Worm (Caenorhabditis elegans) whole organism, L4 larva: Measurements from ENCODE around the gene C26B2.7.

Source experiments
- D1046.2 ChIP-seq: fragments of 200-800 bp; sonication (Bioruptor generic); IDR thresholded peaks from 2 replicates; pipeline ENCODE4 v1.3.6; 2022; ENCODE audit warnings: missing genetic modification characterization, missing compliant biosample characterization
- F10B5.3 ChIP-seq: sonication (generic microtip); optimal IDR thresholded peaks from 2 replicates; lab custom pipeline; 2016; ENCODE audit warnings: mild to moderate bottlenecking, missing genetic modification characterization, missing compliant biosample characterization
- F37D6.2 ChIP-seq: sonication (generic microtip); optimal IDR thresholded peaks from 2 replicates; lab custom pipeline; 2016; ENCODE audit warnings: mild to moderate bottlenecking, missing genetic modification characterization, missing compliant biosample characterization
- R02D3.7 ChIP-seq: fragments of 150-350 bp; sonication (generic microtip); optimal IDR thresholded peaks from 3 replicates; lab custom pipeline; 2014; ENCODE audit warnings: missing biosample characterization, missing genetic modification characterization
- T20F7.1 ChIP-seq: fragments of 200-800 bp; sonication (Bioruptor generic); optimal IDR thresholded peaks from 2 replicates; lab custom pipeline; 2018; ENCODE audit warnings: mild to moderate bottlenecking, missing genetic modification characterization, missing compliant biosample characterization
- T26A8.4 ChIP-seq: fragments of 200-800 bp; sonication (Bioruptor generic); IDR thresholded peaks from 2 replicates; pipeline ENCODE4 v1.3.6; 2022; ENCODE audit warnings: missing genetic modification characterization, missing compliant biosample characterization
- Y5F2A.4 ChIP-seq: fragments of 200-800 bp; sonication (Bioruptor generic); optimal IDR thresholded peaks from 2 replicates; lab custom pipeline; 2018; ENCODE audit warnings: mild to moderate bottlenecking, missing genetic modification characterization, missing compliant biosample characterization
- Y75B8A.6 ChIP-seq: fragments of 200-800 bp; sonication (Bioruptor generic); IDR thresholded peaks from 2 replicates; pipeline ENCODE4 v1.3.6; 2022; ENCODE audit warnings: missing genetic modification reagents, missing genetic modification characterization, missing compliant biosample characterization
- aly-2 ChIP-seq: sonication (generic microtip); optimal IDR thresholded peaks from 2 replicates; lab custom pipeline; 2018; ENCODE audit warnings: missing biosample characterization, missing genetic modification characterization
- attf-4 ChIP-seq: sonication (generic microtip); optimal IDR thresholded peaks from 3 replicates; lab custom pipeline; 2017; ENCODE audit warnings: missing biosample characterization, missing genetic modification characterization
- ceh-44 ChIP-seq: fragments of 200-800 bp; sonication (Bioruptor generic); IDR thresholded peaks from 2 replicates; pipeline ENCODE4 v1.3.6; 2022; ENCODE audit warnings: missing genetic modification reagents, missing genetic modification characterization, missing compliant biosample characterization
- cey-2 ChIP-seq: sonication (generic microtip); optimal IDR thresholded peaks from 3 replicates; lab custom pipeline; 2017; ENCODE audit warnings: missing genetic modification characterization, mild to moderate bottlenecking, missing compliant biosample characterization, antibody characterized with exemption, borderline replicate concordance; ENCODE audit not compliant: insufficient read depth
- daf-12 ChIP-seq: fragments of 150-350 bp; optimal IDR thresholded peaks from 2 replicates; lab custom pipeline; 2014; ENCODE audit warnings: missing biosample characterization, missing genetic modification reagents, missing genetic modification characterization
- daf-16 ChIP-seq, 3 experiments: sonication (generic microtip); optimal IDR thresholded peaks; 2 replicates each; lab custom pipeline; 2016 to 2017; ENCODE audit warnings: missing genetic modification characterization in 3 of 3, missing genetic modification reagents in 3 of 3, mild to moderate bottlenecking in 2 of 3, missing compliant biosample characterization in 2 of 3, missing biosample characterization in 1 of 3, moderate library complexity in 1 of 3
- daf-8 ChIP-seq: fragments of 200-800 bp; sonication (Bioruptor generic); IDR thresholded peaks from 2 replicates; pipeline ENCODE4 v1.3.6; 2022; ENCODE audit warnings: missing genetic modification characterization, missing compliant biosample characterization
- dpl-1 ChIP-seq: fragments of 150-350 bp; optimal IDR thresholded peaks from 2 replicates; lab custom pipeline; 2014; ENCODE audit warnings: missing biosample characterization, missing genetic modification reagents, missing genetic modification characterization
- duxl-1 ChIP-seq: sonication (generic microtip); optimal IDR thresholded peaks from 2 replicates; lab custom pipeline; 2016; ENCODE audit warnings: mild to moderate bottlenecking, missing genetic modification characterization, moderate library complexity, missing compliant biosample characterization; ENCODE audit not compliant: poor library complexity
- dve-1 ChIP-seq: sonication (generic microtip); optimal IDR thresholded peaks from 2 replicates; lab custom pipeline; 2017; ENCODE audit warnings: antibody characterized with exemption, mild to moderate bottlenecking, missing genetic modification characterization, missing compliant biosample characterization; ENCODE audit not compliant: insufficient read depth
- egl-27 ChIP-seq: sonication (generic microtip); optimal IDR thresholded peaks from 3 replicates; lab custom pipeline; 2017; ENCODE audit warnings: missing biosample characterization, missing genetic modification reagents, missing genetic modification characterization
- fkh-10 ChIP-seq: fragments of 150-350 bp; optimal IDR thresholded peaks from 2 replicates; lab custom pipeline; 2014; ENCODE audit warnings: missing biosample characterization, missing genetic modification reagents, missing genetic modification characterization
- hlh-11 ChIP-seq: fragments of 200-800 bp; sonication (Bioruptor generic); optimal IDR thresholded peaks from 2 replicates; lab custom pipeline; 2018; ENCODE audit warnings: mild to moderate bottlenecking, missing genetic modification characterization, missing compliant biosample characterization
- hlh-30 ChIP-seq: sonication (generic microtip); optimal IDR thresholded peaks from 2 replicates; lab custom pipeline; 2017; ENCODE audit warnings: antibody characterized with exemption, mild to moderate bottlenecking, missing genetic modification characterization, missing compliant biosample characterization; ENCODE audit not compliant: insufficient read depth
- hmg-1.1 ChIP-seq: fragments of 200-800 bp; sonication (Bioruptor generic); IDR thresholded peaks from 2 replicates; pipeline ENCODE4 v1.3.6; 2022; ENCODE audit warnings: missing genetic modification reagents, missing genetic modification characterization, missing compliant biosample characterization
- lin-13 ChIP-seq: fragments of 150-350 bp; optimal IDR thresholded peaks from 2 replicates; lab custom pipeline; 2014; ENCODE audit warnings: missing biosample characterization, missing genetic modification reagents, missing genetic modification characterization
- lin-38 ChIP-seq: fragments of 200-800 bp; sonication (Bioruptor generic); IDR thresholded peaks from 2 replicates; pipeline ENCODE4 v1.3.6; 2022; ENCODE audit warnings: missing genetic modification reagents, missing genetic modification characterization, missing compliant biosample characterization
- lin-39 ChIP-seq: fragments of 150-350 bp; optimal IDR thresholded peaks from 2 replicates; lab custom pipeline; 2014; ENCODE audit warnings: missing biosample characterization, missing genetic modification reagents, missing genetic modification characterization
- lir-3 ChIP-seq: sonication (generic microtip); optimal IDR thresholded peaks from 2 replicates; lab custom pipeline; 2016; ENCODE audit warnings: mild to moderate bottlenecking, missing genetic modification characterization, missing compliant biosample characterization
- lsy-2 ChIP-seq, 2 experiments: fragments of 150-350 bp in 1 of 2; sonication (generic microtip) in 1 of 2; optimal IDR thresholded peaks; 2 replicates each; lab custom pipeline; 2014 to 2017; ENCODE audit warnings: missing biosample characterization in 2 of 2, missing genetic modification characterization in 2 of 2
- mdl-1 ChIP-seq, 2 experiments: fragments of 150-350 bp in 1 of 2; sonication (generic microtip) in 1 of 2; optimal IDR thresholded peaks; 2 replicates each; lab custom pipeline; 2014 to 2017; ENCODE audit warnings: missing biosample characterization in 2 of 2, missing genetic modification characterization in 2 of 2
- mep-1 ChIP-seq: fragments of 150-350 bp; sonication (generic microtip); optimal IDR thresholded peaks from 3 replicates; lab custom pipeline; 2014; ENCODE audit warnings: missing biosample characterization, missing genetic modification characterization
- mxl-3 ChIP-seq: fragments of 200-800 bp; sonication (Bioruptor generic); optimal IDR thresholded peaks from 2 replicates; lab custom pipeline; 2018; ENCODE audit warnings: mild to moderate bottlenecking, missing genetic modification characterization, missing compliant biosample characterization
- nhr-237 ChIP-seq: sonication (generic microtip); optimal IDR thresholded peaks from 2 replicates; lab custom pipeline; 2017; ENCODE audit warnings: missing biosample characterization, missing genetic modification characterization
- nhr-25 ChIP-seq: sonication (generic microtip); optimal IDR thresholded peaks from 2 replicates; lab custom pipeline; 2017; ENCODE audit warnings: missing genetic modification characterization, mild to moderate bottlenecking, missing compliant biosample characterization, antibody characterized with exemption, moderate library complexity, borderline replicate concordance; ENCODE audit not compliant: insufficient read depth
- nhr-28 ChIP-seq: fragments of 150-350 bp; optimal IDR thresholded peaks from 2 replicates; lab custom pipeline; 2014; ENCODE audit warnings: missing biosample characterization, missing genetic modification characterization
- nhr-6 ChIP-seq: fragments of 150-350 bp; optimal IDR thresholded peaks from 2 replicates; lab custom pipeline; 2014; ENCODE audit warnings: missing biosample characterization, missing genetic modification characterization
- nhr-76 ChIP-seq: fragments of 150-350 bp; optimal IDR thresholded peaks from 2 replicates; lab custom pipeline; 2014; ENCODE audit warnings: missing biosample characterization, missing genetic modification characterization
- nhr-77 ChIP-seq: fragments of 150-350 bp; optimal IDR thresholded peaks from 2 replicates; lab custom pipeline; 2014; ENCODE audit warnings: missing biosample characterization, missing genetic modification characterization
- php-3 ChIP-seq: fragments of 200-800 bp; sonication (Bioruptor generic); IDR thresholded peaks from 2 replicates; pipeline ENCODE4 v1.3.6; 2022; ENCODE audit warnings: missing genetic modification reagents, missing genetic modification characterization, missing compliant biosample characterization
- rbr-2 ChIP-seq: sonication (generic microtip); optimal IDR thresholded peaks from 2 replicates; lab custom pipeline; 2016; ENCODE audit warnings: missing genotype, missing genetic modification characterization, missing compliant biosample characterization
- skn-1 ChIP-seq: fragments of 150-350 bp; optimal IDR thresholded peaks from 2 replicates; lab custom pipeline; 2014; ENCODE audit warnings: missing biosample characterization, missing genetic modification characterization
- snpc-4 ChIP-seq: fragments of 150-350 bp; optimal IDR thresholded peaks from 2 replicates; lab custom pipeline; 2014; ENCODE audit warnings: missing biosample characterization, missing genetic modification characterization
- tag-97 ChIP-seq: fragments of 200-800 bp; sonication (Bioruptor generic); IDR thresholded peaks from 2 replicates; pipeline ENCODE4 v1.3.6; 2022; ENCODE audit warnings: missing genetic modification characterization, missing compliant biosample characterization
- tra-1 ChIP-seq: fragments of 200-800 bp; sonication (Bioruptor generic); IDR thresholded peaks from 2 replicates; pipeline ENCODE4 v1.3.6; 2022; ENCODE audit warnings: missing genetic modification reagents, missing genetic modification characterization, missing compliant biosample characterization
- unc-62 ChIP-seq, 3 experiments: fragments of 150-350 bp in 1 of 3; sonication (generic microtip); optimal IDR thresholded peaks in 2 of 3; peaks in 1 of 3; 1 replicate in 1 of 3; 2 replicates in 2 of 3; lab custom pipeline; 2014 to 2017; ENCODE audit warnings: missing biosample characterization in 3 of 3, missing genetic modification characterization in 3 of 3, missing genetic modification reagents in 3 of 3, missing genotype in 1 of 3
- vab-7 ChIP-seq: fragments of 200-800 bp; sonication (Bioruptor generic); IDR thresholded peaks from 2 replicates; pipeline ENCODE4 v1.3.6; 2022; ENCODE audit warnings: missing genetic modification reagents, missing genetic modification characterization, missing compliant biosample characterization
- zfp-2 ChIP-seq: sonication (generic microtip); optimal IDR thresholded peaks from 2 replicates; lab custom pipeline; 2016; ENCODE audit warnings: mild to moderate bottlenecking, missing genetic modification characterization, missing compliant biosample characterization
- zfp-3 ChIP-seq: fragments of 200-800 bp; sonication (Bioruptor generic); conservative IDR thresholded peaks from 2 replicates; pipeline ENCODE4 v1.3.6; 2022; ENCODE audit warnings: missing genetic modification reagents, missing genetic modification characterization, missing compliant biosample characterization
- ztf-11 ChIP-seq: fragments of 150-350 bp; optimal IDR thresholded peaks from 2 replicates; lab custom pipeline; 2014; ENCODE audit warnings: missing biosample characterization, missing genetic modification characterization
- ztf-7 ChIP-seq: fragments of 150-350 bp; optimal IDR thresholded peaks from 2 replicates; lab custom pipeline; 2014; ENCODE audit warnings: missing biosample characterization, missing genetic modification characterization

Gene C26B2.7

DNA sequence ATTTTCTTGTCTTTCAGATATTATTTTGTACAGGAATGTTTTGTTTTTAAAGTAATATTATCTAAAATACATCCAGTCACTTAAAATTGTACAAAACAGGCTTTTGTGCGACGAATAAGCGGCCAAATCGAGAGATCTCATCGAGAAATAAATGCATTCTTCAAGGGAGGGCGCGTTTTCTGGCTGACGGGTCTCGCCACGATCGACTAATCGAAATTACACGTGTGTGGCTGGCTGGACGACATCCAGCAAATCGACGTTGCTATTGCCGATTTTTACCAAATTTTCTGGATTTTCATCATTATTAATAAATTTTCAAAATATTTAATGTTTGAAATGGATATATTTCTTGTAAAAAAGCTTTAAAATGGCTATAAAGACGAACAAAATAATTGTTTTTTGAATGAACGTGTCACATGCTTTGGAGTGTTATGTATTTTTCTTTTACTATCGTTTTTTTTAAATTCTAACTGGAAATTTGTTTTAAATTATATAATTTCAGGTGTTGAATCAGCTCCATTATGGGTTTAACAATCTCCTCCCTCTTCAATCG is 34.0 kb upstream of the C26B2.7 start, which contains the start of gene arf-5:
Gene arf-5 (plus strand): TSS at position 503 of the 553 bp plus-strand sequence.
- TF ChIP-seq snpc-4 (tag; lab: Kevin White, UChicago) = no peak
- TF ChIP-seq nhr-6 (tag; lab: Kevin White, UChicago) = peak; percentile 2
- TF ChIP-seq ceh-44 (GFP tag; lab: Robert Waterston, UW) = no peak
- peak; percentile 85 for TF ChIP-seq mxl-3 (GFP tag; lab: Kevin White, UChicago)
- no peak for TF ChIP-seq tra-1
- no peak for TF ChIP-seq F37D6.2 (tag; lab: Kevin White, UChicago)
- peak; percentile 53 for TF ChIP-seq mep-1 (tag; lab: Kevin White, UChicago)
- TF ChIP-seq dpl-1 (GFP tag; lab: Kevin White, UChicago) = peak; percentile 42
- TF ChIP-seq zfp-3 (GFP tag; lab: Robert Waterston, UW) = no peak
- TF ChIP-seq R02D3.7 (tag; lab: Kevin White, UChicago) = no peak
- no peak for TF ChIP-seq vab-7 (GFP tag; lab: Robert Waterston, UW)
- TF ChIP-seq zfp-2 (tag; lab: Kevin White, UChicago) = no peak
- TF ChIP-seq F10B5.3 (tag; lab: Kevin White, UChicago) = no peak
- no peak for TF ChIP-seq php-3 (GFP tag; lab: Robert Waterston, UW)
- TF ChIP-seq daf-8 = no peak
- TF ChIP-seq nhr-25 = no peak
- TF ChIP-seq attf-4 = no peak
- no peak for TF ChIP-seq lin-39
- TF ChIP-seq daf-16 (GFP tag; optimal IDR thresholded peaks at IDR 0.05; lab: Kevin White, UChicago) = no peak
- TF ChIP-seq daf-16 (tag; optimal IDR thresholded peaks at IDR 0.05; lab: Kevin White, UChicago) = peak; percentile 17
- TF ChIP-seq hlh-11 (tag; lab: Kevin White, UChicago) = peak; percentile 31
- no peak for TF ChIP-seq duxl-1
- TF ChIP-seq unc-62 (GFP tag; optimal IDR thresholded peaks at IDR 0.05 in 1 of 2; lab: Kevin White, UChicago) = no peak
- no peak for TF ChIP-seq unc-62 (tag; optimal IDR thresholded peaks at IDR 0.05; lab: Kevin White, UChicago)
- TF ChIP-seq egl-27 (tag; lab: Kevin White, UChicago) = no peak
- peak; percentile 64 for TF ChIP-seq hlh-30 (tag; lab: Kevin White, UChicago)
- no peak for TF ChIP-seq ztf-7 (tag; lab: Kevin White, UChicago)
- TF ChIP-seq skn-1 = no peak
- TF ChIP-seq hmg-1.1 (GFP tag; lab: Robert Waterston, UW) = 0 out of 2 replicates have a peak, but pooled peaks have one; percentile 7
- TF ChIP-seq nhr-237 = no peak
- TF ChIP-seq mdl-1 (tag; optimal IDR thresholded peaks at IDR 0.05; lab: Kevin White, UChicago) = peak in 1 of 2 experiments; percentile 82
- TF ChIP-seq lin-38 (GFP tag; lab: Robert Waterston, UW) = no peak
- TF ChIP-seq Y5F2A.4 (GFP tag; lab: Kevin White, UChicago) = no peak
- TF ChIP-seq nhr-76 (tag; lab: Kevin White, UChicago) = no peak
- TF ChIP-seq cey-2 = no peak
- no peak for TF ChIP-seq nhr-77 (tag; lab: Kevin White, UChicago)
- peak; percentile 40 for TF ChIP-seq dve-1 (tag; lab: Kevin White, UChicago)
- peak; percentile 33 for TF ChIP-seq rbr-2 (tag; lab: Kevin White, UChicago)
- no peak for TF ChIP-seq lir-3 (tag; lab: Kevin White, UChicago)
- no peak for TF ChIP-seq lin-13 (GFP tag; lab: Kevin White, UChicago)
- peak; percentile 33 for TF ChIP-seq T20F7.1
- no peak for TF ChIP-seq fkh-10
- no peak for TF ChIP-seq nhr-28 (tag; lab: Kevin White, UChicago)
- no peak for TF ChIP-seq D1046.2 (GFP tag; lab: Robert Waterston, UW)
- TF ChIP-seq tag-97 (GFP tag; lab: Robert Waterston, UW) = no peak
- TF ChIP-seq ztf-11 (tag; lab: Kevin White, UChicago) = no peak
- no peak for TF ChIP-seq T26A8.4 (GFP tag; lab: Robert Waterston, UW)
- TF ChIP-seq lsy-2 (tag; optimal IDR thresholded peaks at IDR 0.05; lab: Kevin White, UChicago) = peak in 1 of 2 experiments; percentile 61
- no peak for TF ChIP-seq daf-12
- TF ChIP-seq aly-2 (tag; lab: Kevin White, UChicago) = no peak
- no peak for TF ChIP-seq Y75B8A.6 (GFP tag; lab: Robert Waterston, UW)
